Worm (Caenorhabditis elegans) whole organism, L4 larva: Measurements from ENCODE around the gene ins-11.
A peak's percentile ranks its signal among the peaks of the same experiment; 100 is the strongest.

Source experiments
- F10B5.3 ChIP-seq: sonication (generic microtip); optimal IDR thresholded peaks from 2 replicates; lab custom pipeline; 2016; ENCODE audit warnings: mild to moderate bottlenecking, missing genetic modification characterization, missing compliant biosample characterization
- F26F4.8 ChIP-seq: fragments of 200-800 bp; sonication (Bioruptor generic); conservative IDR thresholded peaks from 2 replicates; pipeline ENCODE4 v1.3.6; 2022; ENCODE audit warnings: missing genetic modification characterization, missing compliant biosample characterization
- T26A8.4 ChIP-seq: fragments of 200-800 bp; sonication (Bioruptor generic); IDR thresholded peaks from 2 replicates; pipeline ENCODE4 v1.3.6; 2022; ENCODE audit warnings: missing genetic modification characterization, missing compliant biosample characterization
- Y105C5A.15 ChIP-seq: fragments of 200-800 bp; sonication (Bioruptor generic); IDR thresholded peaks from 2 replicates; pipeline ENCODE4 v1.3.6; 2022; ENCODE audit warnings: missing genetic modification characterization, missing compliant biosample characterization
- Y48G9A.11 ChIP-seq: fragments of 200-800 bp; sonication (Bioruptor generic); IDR thresholded peaks from 2 replicates; pipeline ENCODE4 v1.3.6; 2022; ENCODE audit warnings: missing genetic modification reagents, missing genetic modification characterization, missing compliant biosample characterization
- Y5F2A.4 ChIP-seq: fragments of 200-800 bp; sonication (Bioruptor generic); optimal IDR thresholded peaks from 2 replicates; lab custom pipeline; 2018; ENCODE audit warnings: mild to moderate bottlenecking, missing genetic modification characterization, missing compliant biosample characterization
- ZK337.2 ChIP-seq: fragments of 200-800 bp; sonication (Bioruptor generic); IDR thresholded peaks from 2 replicates; pipeline ENCODE4 v1.3.6; 2022; ENCODE audit warnings: missing genetic modification reagents, missing genetic modification characterization, missing compliant biosample characterization
- ZK546.5 ChIP-seq, 2 experiments: sonication (generic microtip); optimal IDR thresholded peaks; 2 replicates each; lab custom pipeline; 2017; ENCODE audit warnings: missing biosample characterization in 2 of 2, missing genetic modification characterization in 2 of 2
- ceh-20 ChIP-seq: fragments of 200-800 bp; sonication (Bioruptor generic); IDR thresholded peaks from 2 replicates; pipeline ENCODE4 v1.3.6; 2022; ENCODE audit warnings: missing genetic modification reagents, missing genetic modification characterization, missing compliant biosample characterization
- ceh-28 ChIP-seq: fragments of 150-350 bp; optimal IDR thresholded peaks from 2 replicates; lab custom pipeline; 2014; ENCODE audit warnings: missing biosample characterization, missing genetic modification reagents, missing genetic modification characterization
- ceh-32 ChIP-seq: sonication (generic microtip); optimal IDR thresholded peaks from 2 replicates; lab custom pipeline; 2016; ENCODE audit warnings: mild to moderate bottlenecking, missing genetic modification characterization, missing compliant biosample characterization; ENCODE audit not compliant: poor library complexity
- cey-2 ChIP-seq: sonication (generic microtip); optimal IDR thresholded peaks from 3 replicates; lab custom pipeline; 2017; ENCODE audit warnings: missing genetic modification characterization, mild to moderate bottlenecking, missing compliant biosample characterization, antibody characterized with exemption, borderline replicate concordance; ENCODE audit not compliant: insufficient read depth
- ctbp-1 ChIP-seq: fragments of 200-800 bp; sonication (Bioruptor generic); IDR thresholded peaks from 2 replicates; pipeline ENCODE4 v1.3.6; 2022; ENCODE audit warnings: missing genetic modification reagents, missing genetic modification characterization, missing compliant biosample characterization
- daf-19 ChIP-seq: fragments of 200-800 bp; sonication (Bioruptor generic); conservative IDR thresholded peaks from 2 replicates; pipeline ENCODE4 v1.3.6; 2022; ENCODE audit warnings: missing genetic modification characterization, missing compliant biosample characterization
- daf-8 ChIP-seq: fragments of 200-800 bp; sonication (Bioruptor generic); IDR thresholded peaks from 2 replicates; pipeline ENCODE4 v1.3.6; 2022; ENCODE audit warnings: missing genetic modification characterization, missing compliant biosample characterization
- dmd-8 ChIP-seq: fragments of 200-800 bp; sonication (Bioruptor generic); IDR thresholded peaks from 2 replicates; pipeline ENCODE4 v1.3.6; 2022; ENCODE audit warnings: missing genetic modification characterization, missing compliant biosample characterization
- dmd-9 ChIP-seq: fragments of 200-800 bp; sonication (Bioruptor generic); IDR thresholded peaks from 2 replicates; pipeline ENCODE4 v1.3.6; 2022; ENCODE audit warnings: missing genetic modification reagents, missing genetic modification characterization, missing compliant biosample characterization
- duxl-1 ChIP-seq: sonication (generic microtip); optimal IDR thresholded peaks from 2 replicates; lab custom pipeline; 2016; ENCODE audit warnings: mild to moderate bottlenecking, missing genetic modification characterization, moderate library complexity, missing compliant biosample characterization; ENCODE audit not compliant: poor library complexity
- egl-27 ChIP-seq: sonication (generic microtip); optimal IDR thresholded peaks from 3 replicates; lab custom pipeline; 2017; ENCODE audit warnings: missing biosample characterization, missing genetic modification reagents, missing genetic modification characterization
- egl-43 ChIP-seq: fragments of 200-800 bp; sonication (Bioruptor generic); IDR thresholded peaks from 2 replicates; pipeline ENCODE4 v1.3.6; 2022; ENCODE audit warnings: missing genetic modification reagents, missing genetic modification characterization, missing compliant biosample characterization
- fos-1 ChIP-seq: fragments of 150-350 bp; optimal IDR thresholded peaks from 2 replicates; lab custom pipeline; 2014; ENCODE audit warnings: missing biosample characterization, missing genetic modification characterization
- lim-7 ChIP-seq: fragments of 200-800 bp; sonication (Bioruptor generic); IDR thresholded peaks from 2 replicates; pipeline ENCODE4 v1.3.6; 2022; ENCODE audit warnings: missing genetic modification characterization, missing compliant biosample characterization
- lin-1 ChIP-seq: fragments of 200-800 bp; sonication (Bioruptor generic); IDR thresholded peaks from 2 replicates; pipeline ENCODE4 v1.3.6; 2022; ENCODE audit warnings: missing genetic modification reagents, missing genetic modification characterization, missing compliant biosample characterization
- lin-13 ChIP-seq: fragments of 150-350 bp; optimal IDR thresholded peaks from 2 replicates; lab custom pipeline; 2014; ENCODE audit warnings: missing biosample characterization, missing genetic modification reagents, missing genetic modification characterization
- lin-15B ChIP-seq: fragments of 150-350 bp; sonication (generic microtip); optimal IDR thresholded peaks from 3 replicates; lab custom pipeline; 2014; ENCODE audit warnings: missing biosample characterization, missing genetic modification characterization
- lin-29 ChIP-seq: fragments of 200-800 bp; sonication (Bioruptor generic); IDR thresholded peaks from 2 replicates; pipeline ENCODE4 v1.3.6; 2022; ENCODE audit warnings: missing genetic modification reagents, missing genetic modification characterization, missing compliant biosample characterization
- lin-39 ChIP-seq: fragments of 150-350 bp; optimal IDR thresholded peaks from 2 replicates; lab custom pipeline; 2014; ENCODE audit warnings: missing biosample characterization, missing genetic modification reagents, missing genetic modification characterization
- lsy-2 ChIP-seq, 2 experiments: fragments of 150-350 bp in 1 of 2; sonication (generic microtip) in 1 of 2; optimal IDR thresholded peaks; 2 replicates each; lab custom pipeline; 2014 to 2017; ENCODE audit warnings: missing biosample characterization in 2 of 2, missing genetic modification characterization in 2 of 2
- mdt-29 ChIP-seq: fragments of 200-800 bp; sonication (Bioruptor generic); IDR thresholded peaks from 2 replicates; pipeline ENCODE4 v1.3.6; 2022; ENCODE audit warnings: missing genetic modification reagents, missing genetic modification characterization, missing compliant biosample characterization
- mxl-3 ChIP-seq: fragments of 200-800 bp; sonication (Bioruptor generic); optimal IDR thresholded peaks from 2 replicates; lab custom pipeline; 2018; ENCODE audit warnings: mild to moderate bottlenecking, missing genetic modification characterization, missing compliant biosample characterization
- nhr-25 ChIP-seq: sonication (generic microtip); optimal IDR thresholded peaks from 2 replicates; lab custom pipeline; 2017; ENCODE audit warnings: missing genetic modification characterization, mild to moderate bottlenecking, missing compliant biosample characterization, antibody characterized with exemption, moderate library complexity, borderline replicate concordance; ENCODE audit not compliant: insufficient read depth
- nhr-28 ChIP-seq: fragments of 150-350 bp; optimal IDR thresholded peaks from 2 replicates; lab custom pipeline; 2014; ENCODE audit warnings: missing biosample characterization, missing genetic modification characterization
- nhr-41 ChIP-seq: fragments of 200-800 bp; sonication (Bioruptor generic); IDR thresholded peaks from 2 replicates; pipeline ENCODE4 v1.3.6; 2022; ENCODE audit warnings: missing genetic modification reagents, missing genetic modification characterization, missing compliant biosample characterization
- nhr-42 ChIP-seq: fragments of 200-800 bp; sonication (Bioruptor generic); IDR thresholded peaks from 2 replicates; pipeline ENCODE4 v1.3.6; 2022; ENCODE audit warnings: missing genetic modification characterization, missing compliant biosample characterization
- nhr-76 ChIP-seq: fragments of 150-350 bp; optimal IDR thresholded peaks from 2 replicates; lab custom pipeline; 2014; ENCODE audit warnings: missing biosample characterization, missing genetic modification characterization
- php-3 ChIP-seq: fragments of 200-800 bp; sonication (Bioruptor generic); IDR thresholded peaks from 2 replicates; pipeline ENCODE4 v1.3.6; 2022; ENCODE audit warnings: missing genetic modification reagents, missing genetic modification characterization, missing compliant biosample characterization
- set-16 ChIP-seq: fragments of 200-800 bp; sonication (Bioruptor generic); IDR thresholded peaks from 2 replicates; pipeline ENCODE4 v1.3.6; 2022; ENCODE audit warnings: missing genetic modification reagents, missing genetic modification characterization, missing compliant biosample characterization
- spr-3 ChIP-seq: fragments of 200-800 bp; sonication (Bioruptor generic); optimal IDR thresholded peaks from 2 replicates; lab custom pipeline; 2018; ENCODE audit warnings: mild to moderate bottlenecking, missing genetic modification characterization, missing compliant biosample characterization
- unc-130 ChIP-seq: sonication (generic microtip); optimal IDR thresholded peaks from 2 replicates; lab custom pipeline; 2016; ENCODE audit warnings: missing genetic modification reagents, missing genetic modification characterization, missing compliant biosample characterization
- unc-39 ChIP-seq: sonication (generic microtip); optimal IDR thresholded peaks from 2 replicates; lab custom pipeline; 2017; ENCODE audit warnings: missing biosample characterization, missing genetic modification characterization
- unc-62 ChIP-seq, 3 experiments: fragments of 150-350 bp in 1 of 3; sonication (generic microtip); optimal IDR thresholded peaks in 2 of 3; peaks in 1 of 3; 1 replicate in 1 of 3; 2 replicates in 2 of 3; lab custom pipeline; 2014 to 2017; ENCODE audit warnings: missing biosample characterization in 3 of 3, missing genetic modification characterization in 3 of 3, missing genetic modification reagents in 3 of 3, missing genotype in 1 of 3
- vab-7 ChIP-seq: fragments of 200-800 bp; sonication (Bioruptor generic); IDR thresholded peaks from 2 replicates; pipeline ENCODE4 v1.3.6; 2022; ENCODE audit warnings: missing genetic modification reagents, missing genetic modification characterization, missing compliant biosample characterization
- zfp-3 ChIP-seq: fragments of 200-800 bp; sonication (Bioruptor generic); conservative IDR thresholded peaks from 2 replicates; pipeline ENCODE4 v1.3.6; 2022; ENCODE audit warnings: missing genetic modification reagents, missing genetic modification characterization, missing compliant biosample characterization
- ztf-11 ChIP-seq: fragments of 150-350 bp; optimal IDR thresholded peaks from 2 replicates; lab custom pipeline; 2014; ENCODE audit warnings: missing biosample characterization, missing genetic modification characterization

ins-11 gene

ce11 chrII:5556431-5556830 lies at the start of gene ins-11:
Gene ins-11 (plus strand): TSS chrII:5556731.
- TF ChIP-seq Y48G9A.11 (GFP tag; lab: Robert Waterston, UW): no peak
- TF ChIP-seq cey-2 (tag; lab: Kevin White, UChicago): no peak
- TF ChIP-seq lin-1 (GFP tag; lab: Robert Waterston, UW): no peak
- TF ChIP-seq ztf-11 (tag; lab: Kevin White, UChicago): no peak
- TF ChIP-seq zfp-3 (GFP tag; lab: Robert Waterston, UW): no peak
- no peak for TF ChIP-seq ceh-32 (tag; lab: Kevin White, UChicago)
- no peak for TF ChIP-seq T26A8.4 (GFP tag; lab: Robert Waterston, UW)
- TF ChIP-seq daf-19: no peak
- no peak for TF ChIP-seq vab-7 (GFP tag; lab: Robert Waterston, UW)
- no peak for TF ChIP-seq duxl-1 (tag; lab: Kevin White, UChicago)
- TF ChIP-seq lim-7 (GFP tag; lab: Robert Waterston, UW): no peak
- TF ChIP-seq nhr-41 (GFP tag; lab: Robert Waterston, UW): no peak
- no peak for TF ChIP-seq nhr-25
- no peak for TF ChIP-seq mxl-3 (GFP tag; lab: Kevin White, UChicago)
- TF ChIP-seq set-16 (GFP tag; lab: Robert Waterston, UW): no peak
- no peak for TF ChIP-seq lin-39 (tag; lab: Kevin White, UChicago)
- TF ChIP-seq, all 104 proteins: peak for 0

ce11 chrII:5511417-5512353 lies 44.8 kb upstream of the ins-11 start:
- no peak for TF ChIP-seq dmd-8 (GFP tag; lab: Robert Waterston, UW)
- TF ChIP-seq ZK337.2: 0 out of 2 replicates have a peak, but pooled peaks have one; percentile 49
- TF ChIP-seq cey-2 (tag; lab: Kevin White, UChicago): no peak
- no peak for TF ChIP-seq lim-7 (GFP tag; lab: Robert Waterston, UW)
- peak; percentile 55; the same call in 1 of the 2 replicates for TF ChIP-seq Y48G9A.11 (GFP tag; lab: Robert Waterston, UW)
- no peak for TF ChIP-seq Y105C5A.15 (GFP tag; lab: Robert Waterston, UW)
- TF ChIP-seq F10B5.3 (tag; lab: Kevin White, UChicago): no peak
- TF ChIP-seq unc-62 (GFP tag; optimal IDR thresholded peaks at IDR 0.05 in 1 of 2; lab: Kevin White, UChicago): peak in 1 of 2 experiments; percentile 53
- no peak for TF ChIP-seq unc-62 (tag; optimal IDR thresholded peaks at IDR 0.05; lab: Kevin White, UChicago)
- no peak for TF ChIP-seq ZK546.5 (tag; optimal IDR thresholded peaks at IDR 0.05; lab: Kevin White, UChicago)
- no peak for TF ChIP-seq unc-39 (tag; lab: Kevin White, UChicago)
- TF ChIP-seq T26A8.4 (GFP tag; lab: Robert Waterston, UW): no peak
- no peak for TF ChIP-seq Y5F2A.4 (GFP tag; lab: Kevin White, UChicago)
- TF ChIP-seq ceh-32 (tag; lab: Kevin White, UChicago): no peak
- no peak for TF ChIP-seq lin-13
- TF ChIP-seq nhr-76 (tag; lab: Kevin White, UChicago): no peak
- TF ChIP-seq ceh-28 (tag; lab: Kevin White, UChicago): no peak
- no peak for TF ChIP-seq ctbp-1 (GFP tag; lab: Robert Waterston, UW)
- peak; percentile 17 for TF ChIP-seq duxl-1 (tag; lab: Kevin White, UChicago)
- TF ChIP-seq egl-43 (GFP tag; lab: Robert Waterston, UW): no peak
- no peak for TF ChIP-seq ceh-20 (GFP tag; lab: Robert Waterston, UW)
- no peak for TF ChIP-seq lin-29 (GFP tag; lab: Robert Waterston, UW)
- no peak for TF ChIP-seq set-16 (GFP tag; lab: Robert Waterston, UW)
- TF ChIP-seq nhr-42 (GFP tag; lab: Robert Waterston, UW): no peak
- no peak for TF ChIP-seq lin-15B (tag; lab: Kevin White, UChicago)
- TF ChIP-seq unc-130: peak; percentile 72
- no peak for TF ChIP-seq lin-1 (GFP tag; lab: Robert Waterston, UW)
- TF ChIP-seq nhr-25: no peak
- TF ChIP-seq nhr-28 (tag; lab: Kevin White, UChicago): no peak
- TF ChIP-seq lsy-2 (tag; optimal IDR thresholded peaks at IDR 0.05; lab: Kevin White, UChicago): peak in 1 of 2 experiments; percentile 13
- no peak for TF ChIP-seq mdt-29 (GFP tag; lab: Robert Waterston, UW)
- no peak for TF ChIP-seq F26F4.8
- TF ChIP-seq nhr-41 (GFP tag; lab: Robert Waterston, UW): no peak
- no peak for TF ChIP-seq daf-8 (GFP tag; lab: Robert Waterston, UW)
- TF ChIP-seq spr-3: no peak
- TF ChIP-seq egl-27: no peak
- no peak for TF ChIP-seq php-3
- TF ChIP-seq dmd-9 (GFP tag; lab: Robert Waterston, UW): no peak
- TF ChIP-seq fos-1 (tag; lab: Kevin White, UChicago): no peak
